Worm (Caenorhabditis elegans): ENCODE results near the gene sra-28.

Gene sra-28

ce11 chrII:6528629-6529028 lies 44.9 kb downstream of the sra-28 start, which contains the start of gene C56E6.4:
Gene C56E6.4 (minus strand): TSS chrII:6528729.
- TF ChIP-seq hmbx-1 (tag; optimal IDR thresholded peaks at IDR 0.05) (no peak), ceh-13 (GFP tag; optimal IDR thresholded peaks at IDR 0.05) (no peak), aly-1 (tag; optimal IDR thresholded peaks at IDR 0.05) (no peak), hnd-1 (tag; optimal IDR thresholded peaks at IDR 0.05) (no peak), tbx-37 (GFP tag; conservative IDR thresholded peaks at IDR 0.05) (no peak), B0310.2 (tag; optimal IDR thresholded peaks at IDR 0.05) (no peak), pes-1 (GFP tag; IDR thresholded peaks at IDR 0.05) (no peak), ama-1 (optimal IDR thresholded peaks at IDR 0.05) (no peak), scrt-1 (GFP tag; IDR thresholded peaks at IDR 0.05) (no peak), hmg-4 (GFP tag; optimal IDR thresholded peaks at IDR 0.05) (no peak)

- TF ChIP-seq tbx-37 (GFP tag; conservative IDR thresholded peaks at IDR 0.05) (no peak), flt-1 (GFP tag; IDR thresholded peaks at IDR 0.05) (no peak), hmbx-1 (tag; optimal IDR thresholded peaks at IDR 0.05) (no peak), hmg-4 (GFP tag; optimal IDR thresholded peaks at IDR 0.05) (no peak), B0310.2 (tag; optimal IDR thresholded peaks at IDR 0.05) (no peak), F13C5.2 (tag; optimal IDR thresholded peaks at IDR 0.05) (no peak), scrt-1 (GFP tag; IDR thresholded peaks at IDR 0.05) (no peak), hnd-1 (tag; optimal IDR thresholded peaks at IDR 0.05) (no peak), tbx-11 (GFP tag; IDR thresholded peaks at IDR 0.05) (no peak), sea-1 (GFP tag; conservative IDR thresholded peaks at IDR 0.05) (no peak), aly-1 (tag; optimal IDR thresholded peaks at IDR 0.05) (no peak), ama-1 (optimal IDR thresholded peaks at IDR 0.05) (no peak)
Observed at ce11 chrII:6526136-6526684, 47.4 kb downstream of the sra-28 start.

- TF ChIP-seq tra-4 (tag; optimal IDR thresholded peaks at IDR 0.05) (no peak), tbx-37 (GFP tag; conservative IDR thresholded peaks at IDR 0.05) (no peak), ama-1 (optimal IDR thresholded peaks at IDR 0.05) (no peak), ceh-36 (tag; optimal IDR thresholded peaks at IDR 0.05) (no peak), F13C5.2 (tag; optimal IDR thresholded peaks at IDR 0.05) (no peak), hmg-4 (GFP tag; optimal IDR thresholded peaks at IDR 0.05) (no peak)
Observed at ce11 chrII:6524501-6524977, 49.0 kb downstream of the sra-28 start, which contains the start of gene C56E6.2. Gene C56E6.2 (plus strand): TSS chrII:6524927.

- no peak for TF ChIP-seq flt-1 (GFP tag; IDR thresholded peaks at IDR 0.05)
- no peak for TF ChIP-seq hmg-4 (GFP tag; optimal IDR thresholded peaks at IDR 0.05)
- no peak for TF ChIP-seq ama-1 (optimal IDR thresholded peaks at IDR 0.05)
- TF ChIP-seq pes-1 (GFP tag; IDR thresholded peaks at IDR 0.05): no peak
- TF ChIP-seq tbx-11 (GFP tag; IDR thresholded peaks at IDR 0.05): no peak
- TF ChIP-seq ceh-13 (GFP tag; optimal IDR thresholded peaks at IDR 0.05): no peak
- TF ChIP-seq F13C5.2 (tag; optimal IDR thresholded peaks at IDR 0.05): no peak
- TF ChIP-seq B0310.2 (tag; optimal IDR thresholded peaks at IDR 0.05): no peak
- TF ChIP-seq tbx-37 (GFP tag; conservative IDR thresholded peaks at IDR 0.05): no peak
- no peak for TF ChIP-seq aly-1 (tag; optimal IDR thresholded peaks at IDR 0.05)
- TF ChIP-seq ets-7 (tag; optimal IDR thresholded peaks at IDR 0.05): no peak
- TF ChIP-seq ceh-36 (tag; optimal IDR thresholded peaks at IDR 0.05): no peak
- no peak for TF ChIP-seq hnd-1 (tag; optimal IDR thresholded peaks at IDR 0.05)
- TF ChIP-seq hmbx-1 (tag; optimal IDR thresholded peaks at IDR 0.05): no peak
- no peak for TF ChIP-seq tra-4 (tag; optimal IDR thresholded peaks at IDR 0.05)
- no peak for TF ChIP-seq sea-1 (GFP tag; conservative IDR thresholded peaks at IDR 0.05)
Observed at ce11 chrII:6523940-6524339, 49.6 kb downstream of the sra-28 start.

- no peak for TF ChIP-seq ceh-36 (tag; optimal IDR thresholded peaks at IDR 0.05)
- no peak; the same call in 1 of the 2 replicates for TF ChIP-seq tbx-37 (GFP tag; conservative IDR thresholded peaks at IDR 0.05)
- peak; percentile 80 for TF ChIP-seq hmg-4 (GFP tag; optimal IDR thresholded peaks at IDR 0.05)
- TF ChIP-seq F13C5.2 (tag; optimal IDR thresholded peaks at IDR 0.05): no peak
- no peak for TF ChIP-seq ceh-13 (GFP tag; optimal IDR thresholded peaks at IDR 0.05)
- 0 out of 2 replicates have a peak, but pooled peaks have one; percentile 36 for TF ChIP-seq sea-1 (GFP tag; conservative IDR thresholded peaks at IDR 0.05)
- TF ChIP-seq ama-1 (optimal IDR thresholded peaks at IDR 0.05): no peak
- no peak for TF ChIP-seq pes-1 (GFP tag; IDR thresholded peaks at IDR 0.05)
- 0 out of 2 replicates have a peak, but pooled peaks have one; percentile 23 for TF ChIP-seq flt-1 (GFP tag; IDR thresholded peaks at IDR 0.05)
- no peak for TF ChIP-seq scrt-1 (GFP tag; IDR thresholded peaks at IDR 0.05)
- no peak for TF ChIP-seq tbx-11 (GFP tag; IDR thresholded peaks at IDR 0.05)
- no peak for TF ChIP-seq hmbx-1 (tag; optimal IDR thresholded peaks at IDR 0.05)
- no peak for TF ChIP-seq hnd-1 (tag; optimal IDR thresholded peaks at IDR 0.05)
- no peak for TF ChIP-seq B0310.2 (tag; optimal IDR thresholded peaks at IDR 0.05)
- TF ChIP-seq ets-7 (tag; optimal IDR thresholded peaks at IDR 0.05): no peak
- TF ChIP-seq aly-1 (tag; optimal IDR thresholded peaks at IDR 0.05): peak; percentile 53
- no peak for TF ChIP-seq tra-4 (tag; optimal IDR thresholded peaks at IDR 0.05)
Observed at ce11 chrII:6522622-6523254, 50.8 kb downstream of the sra-28 start.

- TF ChIP-seq B0310.2 (tag; optimal IDR thresholded peaks at IDR 0.05) (no peak), ama-1 (optimal IDR thresholded peaks at IDR 0.05) (no peak)
Observed at ce11 chrII:6521316-6521715, 52.3 kb downstream of the sra-28 start, which contains the start of gene toe-2. Gene toe-2 (minus strand): TSS chrII:6521385.
